Worm (Caenorhabditis elegans) whole organism, young adult: Measurements from ENCODE around the gene C11E4.8.

Experiments used
- him-1 ChIP-seq: sonication (generic microtip); optimal IDR thresholded peaks from 2 replicates; lab custom pipeline; 2016; ENCODE audit warnings: missing genotype, missing genetic modification reagents, missing genetic modification characterization, missing compliant biosample characterization
- mel-28 ChIP-seq: sonication (generic microtip); optimal IDR thresholded peaks from 2 replicates; lab custom pipeline; 2016; ENCODE audit warnings: borderline replicate concordance, mild to moderate bottlenecking, missing genetic modification characterization, missing compliant biosample characterization
- nhr-179 ChIP-seq: sonication (generic microtip); optimal IDR thresholded peaks from 2 replicates; lab custom pipeline; 2016; ENCODE audit warnings: mild to moderate bottlenecking, missing genetic modification characterization, missing compliant biosample characterization
- nhr-80 ChIP-seq: sonication (generic microtip); optimal IDR thresholded peaks from 2 replicates; lab custom pipeline; 2016; ENCODE audit warnings: missing genetic modification characterization, missing compliant biosample characterization
- sdz-38 ChIP-seq: sonication (generic microtip); optimal IDR thresholded peaks from 2 replicates; lab custom pipeline; 2016; ENCODE audit warnings: missing genotype, missing genetic modification characterization, missing compliant biosample characterization
- ztf-18 ChIP-seq: sonication (generic microtip); optimal IDR thresholded peaks from 2 replicates; lab custom pipeline; 2016; ENCODE audit warnings: missing genotype, mild to moderate bottlenecking, missing genetic modification characterization, missing compliant biosample characterization
- ztf-26 ChIP-seq: sonication (generic microtip); optimal IDR thresholded peaks from 2 replicates; lab custom pipeline; 2017; ENCODE audit warnings: missing genetic modification characterization, missing compliant biosample characterization

- no peak for TF ChIP-seq sdz-38
- no peak for TF ChIP-seq ztf-26 (tag; lab: Kevin White, UChicago)
- TF ChIP-seq nhr-80 (tag; lab: Kevin White, UChicago), result no peak
- TF ChIP-seq ztf-18 (tag; lab: Kevin White, UChicago), result no peak
- TF ChIP-seq mel-28 (tag; lab: Kevin White, UChicago), result no peak
- no peak for TF ChIP-seq him-1 (tag; lab: Kevin White, UChicago)
- no peak for TF ChIP-seq nhr-179 (tag; lab: Kevin White, UChicago)
Measured at ce11 chrX:9610040-9610613, 10.1 kb upstream of the C11E4.8 start, which contains the start of gene C11E4.6.
